Fruit fly (Drosophila melanogaster) whole organism, prepupa: ENCODE data around the gene sif.

Source experiments
- CG10631 ChIP-seq: fragments of 200-800 bp; sonication (Bioruptor generic); optimal IDR thresholded peaks from 2 replicates; lab custom pipeline; 2016; ENCODE audit warnings: missing biosample characterization, missing genetic modification characterization
- CG10669 ChIP-seq: fragments of 200-800 bp; sonication (Bioruptor generic); optimal IDR thresholded peaks from 3 replicates; lab custom pipeline; 2018; ENCODE audit warnings: missing biosample characterization, mild to moderate bottlenecking, missing genetic modification characterization, moderate library complexity
- CG11294 ChIP-seq: fragments of 200-800 bp; sonication (Bioruptor generic); IDR thresholded peaks from 2 replicates; pipeline ENCODE4 v1.3.6; 2022; ENCODE audit warnings: missing biosample characterization, missing genetic modification characterization
- CG15336 ChIP-seq: fragments of 200-800 bp; sonication (Bioruptor generic); IDR thresholded peaks from 2 replicates; pipeline ENCODE4 v1.3.6; 2022; ENCODE audit warnings: missing biosample characterization, missing genetic modification characterization
- CG3032 ChIP-seq: fragments of 200-800 bp; optimal IDR thresholded peaks from 2 replicates; lab custom pipeline; 2019; ENCODE audit warnings: missing biosample characterization, mild to moderate bottlenecking, missing genetic modification characterization, moderate library complexity
- CG31627 ChIP-seq: fragments of 200-800 bp; sonication (Bioruptor generic); optimal IDR thresholded peaks from 3 replicates; lab custom pipeline; 2016; ENCODE audit warnings: missing biosample characterization, missing genetic modification characterization
- CG32006 ChIP-seq: fragments of 200-800 bp; sonication (Bioruptor generic); optimal IDR thresholded peaks from 3 replicates; lab custom pipeline; 2017; ENCODE audit warnings: missing biosample characterization, mild to moderate bottlenecking, missing genetic modification characterization
- CG3919 ChIP-seq: fragments of 200-800 bp; sonication (Bioruptor generic); optimal IDR thresholded peaks from 3 replicates; lab custom pipeline; 2016; ENCODE audit warnings: missing biosample characterization, missing genetic modification characterization
- CG4318 ChIP-seq: fragments of 200-800 bp; sonication (Bioruptor generic); optimal IDR thresholded peaks from 3 replicates; lab custom pipeline; 2017; ENCODE audit warnings: missing biosample characterization, mild to moderate bottlenecking, missing genetic modification characterization
- CG6163 ChIP-seq: fragments of 200-800 bp; sonication (Bioruptor generic); IDR thresholded peaks from 3 replicates; pipeline ENCODE4 v1.3.6; 2022; ENCODE audit warnings: missing biosample characterization, missing genetic modification characterization
- CG6276 ChIP-seq: fragments of 200-800 bp; sonication (Bioruptor generic); optimal IDR thresholded peaks from 2 replicates; lab custom pipeline; 2017; ENCODE audit warnings: missing biosample characterization, mild to moderate bottlenecking, missing genetic modification characterization
- CG6792 ChIP-seq: fragments of 200-800 bp; sonication (Bioruptor generic); optimal IDR thresholded peaks from 3 replicates; lab custom pipeline; 2016; ENCODE audit warnings: missing biosample characterization, missing genetic modification characterization
- CG6808 ChIP-seq: fragments of 200-800 bp; sonication (Bioruptor generic); optimal IDR thresholded peaks from 3 replicates; lab custom pipeline; 2017; ENCODE audit warnings: missing biosample characterization, missing genetic modification characterization, mild to moderate bottlenecking, moderate library complexity, missing genetic modification reagents
- CG6854 ChIP-seq: fragments of 200-800 bp; sonication (Bioruptor generic); optimal IDR thresholded peaks from 2 replicates; lab custom pipeline; 2017; ENCODE audit warnings: missing biosample characterization, mild to moderate bottlenecking, missing genetic modification characterization
- CG7368 ChIP-seq: fragments of 200-800 bp; sonication (Bioruptor generic); optimal IDR thresholded peaks from 3 replicates; lab custom pipeline; 2016; ENCODE audit warnings: missing biosample characterization, missing genetic modification characterization
- CG8119 ChIP-seq: fragments of 200-800 bp; sonication (Bioruptor generic); IDR thresholded peaks from 3 replicates; pipeline ENCODE4 v1.3.6; 2022; ENCODE audit warnings: missing biosample characterization, missing genetic modification characterization
- CG8319 ChIP-seq: fragments of 200-800 bp; sonication (Bioruptor generic); optimal IDR thresholded peaks from 3 replicates; lab custom pipeline; 2016; ENCODE audit warnings: missing biosample characterization, missing genetic modification characterization
- CG9139 ChIP-seq: fragments of 200-800 bp; sonication (Bioruptor generic); optimal IDR thresholded peaks from 3 replicates; lab custom pipeline; 2017; ENCODE audit warnings: missing biosample characterization, mild to moderate bottlenecking, missing genetic modification characterization
- Eip75B ChIP-seq: fragments of 200-800 bp; sonication (Bioruptor generic); optimal IDR thresholded peaks from 3 replicates; lab custom pipeline; 2016; ENCODE audit warnings: missing biosample characterization, missing genetic modification characterization
- Eip78C ChIP-seq: fragments of 200-800 bp; sonication (Bioruptor generic); peaks from one replicate; lab custom pipeline; 2016; ENCODE audit warnings: missing biosample characterization, missing genetic modification characterization
- Ets21C ChIP-seq: fragments of 200-800 bp; sonication (Bioruptor generic); optimal IDR thresholded peaks from 3 replicates; lab custom pipeline; 2016; ENCODE audit warnings: missing biosample characterization, missing genetic modification characterization
- Ets96B ChIP-seq: fragments of 200-800 bp; optimal IDR thresholded peaks from 2 replicates; lab custom pipeline; 2019; ENCODE audit warnings: missing biosample characterization, mild to moderate bottlenecking, missing genetic modification characterization, moderate library complexity
- Gug ChIP-seq: fragments of 200-800 bp; sonication (Bioruptor generic); IDR thresholded peaks from 2 replicates; pipeline ENCODE4 v1.3.6; 2022; ENCODE audit warnings: missing biosample characterization, missing genetic modification characterization
- Hr38 ChIP-seq: sonication (Bioruptor generic); optimal IDR thresholded peaks from 2 replicates; lab custom pipeline; 2016; ENCODE audit warnings: missing biosample characterization, missing genetic modification characterization
- Hr39 ChIP-seq: fragments of 200-800 bp; sonication (Bioruptor generic); optimal IDR thresholded peaks from 2 replicates; lab custom pipeline; 2016; ENCODE audit warnings: missing biosample characterization, missing genetic modification characterization
- Hr4 ChIP-seq: fragments of 200-800 bp; sonication (Bioruptor generic); optimal IDR thresholded peaks from 3 replicates; lab custom pipeline; 2016; ENCODE audit warnings: missing biosample characterization, missing genetic modification characterization
- Lpt ChIP-seq: fragments of 200-800 bp; sonication (Bioruptor generic); optimal IDR thresholded peaks from 3 replicates; lab custom pipeline; 2016; ENCODE audit warnings: missing biosample characterization, missing genetic modification characterization
- Met ChIP-seq: fragments of 200-800 bp; sonication (Bioruptor generic); optimal IDR thresholded peaks from 3 replicates; lab custom pipeline; 2016; ENCODE audit warnings: missing biosample characterization, missing genetic modification characterization
- OdsH ChIP-seq: fragments of 200-800 bp; sonication (Bioruptor generic); optimal IDR thresholded peaks from 3 replicates; lab custom pipeline; 2016; ENCODE audit warnings: missing biosample characterization, missing genetic modification characterization
- Smox ChIP-seq: fragments of 200-800 bp; sonication (Bioruptor generic); optimal IDR thresholded peaks from 3 replicates; lab custom pipeline; 2016; ENCODE audit warnings: missing biosample characterization, missing genetic modification characterization
- Sox102F ChIP-seq: fragments of 200-800 bp; sonication (Bioruptor generic); optimal IDR thresholded peaks from 2 replicates; lab custom pipeline; 2016; ENCODE audit warnings: missing biosample characterization, mild to moderate bottlenecking, missing genetic modification characterization
- Sox14 ChIP-seq: fragments of 200-800 bp; sonication (Bioruptor generic); optimal IDR thresholded peaks from 3 replicates; lab custom pipeline; 2016; ENCODE audit warnings: missing biosample characterization, missing genetic modification characterization
- Sox15 ChIP-seq: fragments of 200-800 bp; sonication (Bioruptor generic); optimal IDR thresholded peaks from 3 replicates; lab custom pipeline; 2016; ENCODE audit warnings: missing biosample characterization, missing genetic modification characterization
- achi ChIP-seq: fragments of 200-800 bp; sonication (Bioruptor generic); optimal IDR thresholded peaks from 3 replicates; lab custom pipeline; 2016; ENCODE audit warnings: missing biosample characterization, missing genetic modification characterization
- acj6 ChIP-seq: fragments of 200-800 bp; sonication (Bioruptor generic); optimal IDR thresholded peaks from 3 replicates; lab custom pipeline; 2016; ENCODE audit warnings: missing biosample characterization, missing genetic modification characterization
- dac ChIP-seq: fragments of 200-800 bp; sonication (Bioruptor generic); optimal IDR thresholded peaks from 2 replicates; lab custom pipeline; 2017; ENCODE audit warnings: missing biosample characterization, mild to moderate bottlenecking, missing genetic modification characterization
- dsx ChIP-seq: fragments of 200-800 bp; optimal IDR thresholded peaks from 3 replicates; lab custom pipeline; 2019; ENCODE audit warnings: missing biosample characterization, mild to moderate bottlenecking, missing genetic modification characterization, moderate library complexity; ENCODE audit not compliant: poor library complexity, severe bottlenecking
- esn ChIP-seq: fragments of 200-800 bp; sonication (Bioruptor generic); optimal IDR thresholded peaks from 2 replicates; lab custom pipeline; 2016; ENCODE audit warnings: missing biosample characterization, mild to moderate bottlenecking, missing genetic modification characterization, moderate library complexity
- fd59A ChIP-seq: fragments of 200-800 bp; sonication (Bioruptor generic); optimal IDR thresholded peaks from 2 replicates; lab custom pipeline; 2017; ENCODE audit warnings: missing biosample characterization, mild to moderate bottlenecking, missing genetic modification characterization, missing genetic modification reagents
- fd85E ChIP-seq: fragments of 200-800 bp; sonication (Bioruptor generic); optimal IDR thresholded peaks from 3 replicates; lab custom pipeline; 2016; ENCODE audit warnings: missing biosample characterization, missing genetic modification characterization
- fkh ChIP-seq: fragments of 200-800 bp; sonication (Bioruptor generic); optimal IDR thresholded peaks from 3 replicates; lab custom pipeline; 2017; ENCODE audit warnings: missing biosample characterization, mild to moderate bottlenecking, missing genetic modification characterization, moderate library complexity
- lz ChIP-seq: fragments of 200-800 bp; sonication (Bioruptor generic); optimal IDR thresholded peaks from 3 replicates; lab custom pipeline; 2016; ENCODE audit warnings: missing biosample characterization, missing genetic modification characterization
- net ChIP-seq: fragments of 200-800 bp; sonication (Bioruptor generic); optimal IDR thresholded peaks from 3 replicates; lab custom pipeline; 2016; ENCODE audit warnings: missing biosample characterization, missing genetic modification characterization
- salr ChIP-seq, 2 experiments: fragments of 200-800 bp; sonication (Bioruptor generic); optimal IDR thresholded peaks; 3 replicates each; lab custom pipeline; 2016 to 2018; ENCODE audit warnings: missing biosample characterization in 2 of 2, missing genetic modification characterization in 2 of 2, mild to moderate bottlenecking in 1 of 2
- spab ChIP-seq: fragments of 200-800 bp; sonication (Bioruptor generic); optimal IDR thresholded peaks from 2 replicates; lab custom pipeline; 2017; ENCODE audit warnings: missing biosample characterization, mild to moderate bottlenecking, missing genetic modification characterization, missing genetic modification reagents
- svp ChIP-seq: fragments of 200-800 bp; sonication (Bioruptor generic); peaks from one replicate; lab custom pipeline; 2016; ENCODE audit warnings: missing biosample characterization, missing genetic modification characterization
- vri ChIP-seq: fragments of 200-800 bp; sonication (Bioruptor generic); optimal IDR thresholded peaks from 3 replicates; lab custom pipeline; 2016; ENCODE audit warnings: missing biosample characterization, mild to moderate bottlenecking, missing genetic modification characterization

Gene sif

dm6 chr3L:5634188-5634894 is 23.4 kb upstream of the sif start (continued):
- TF ChIP-seq CG10669 (no peak), CG10631 (GFP tag; lab: Kevin White, UChicago) (no peak), achi (GFP tag; lab: Kevin White, UChicago) (peak; percentile 56), Smox (GFP tag; lab: Kevin White, UChicago) (no peak), dac (GFP tag; lab: Kevin White, UChicago) (no peak), fd59A (GFP tag; lab: Kevin White, UChicago) (no peak), Sox102F (GFP tag; lab: Kevin White, UChicago) (no peak), Ets21C (no peak), CG6854 (GFP tag; lab: Kevin White, UChicago) (peak; percentile 51), Lpt (GFP tag; lab: Kevin White, UChicago) (peak; percentile 15), Hr39 (GFP tag; lab: Kevin White, UChicago) (no peak), Hr4 (GFP tag; lab: Kevin White, UChicago) (no peak), CG9139 (GFP tag; lab: Kevin White, UChicago) (no peak), CG31627 (no peak), Eip75B (GFP tag; lab: Kevin White, UChicago) (no peak), vri (GFP tag; lab: Kevin White, UChicago) (peak; percentile 19), lz (no peak), CG15336 (GFP tag; lab: Robert Waterston, UW) (no peak), Eip78C (GFP tag; lab: Kevin White, UChicago) (peak; percentile 56)

- TF ChIP-seq CG6276 (no peak), Ets96B (peak; percentile 53), esn (GFP tag; lab: Kevin White, UChicago) (peak; percentile 18), CG4318 (peak; percentile 6), achi (GFP tag; lab: Kevin White, UChicago) (peak; percentile 27), CG8319 (GFP tag; lab: Kevin White, UChicago) (no peak), Hr39 (GFP tag; lab: Kevin White, UChicago) (peak; percentile 18), CG3919 (peak; percentile 55), Hr38 (GFP tag; lab: Kevin White, UChicago) (no peak), acj6 (peak; percentile 36), fd85E (GFP tag; lab: Kevin White, UChicago) (no peak), Gug (GFP tag; lab: Robert Waterston, UW) (no peak), CG10631 (GFP tag; lab: Kevin White, UChicago) (peak; percentile 64), Sox15 (GFP tag; lab: Kevin White, UChicago) (peak; percentile 21), OdsH (GFP tag; lab: Kevin White, UChicago) (peak; percentile 52), CG7368 (GFP tag; lab: Kevin White, UChicago) (no peak), salr (GFP tag; optimal IDR thresholded peaks at IDR 0.05; lab: Kevin White, UChicago) (peak in 1 of 2 experiments; percentile 13), CG6808 (peak; percentile 33), Sox14 (GFP tag; lab: Kevin White, UChicago) (peak; percentile 50), Met (GFP tag; lab: Kevin White, UChicago) (peak; percentile 4), CG8119 (peak; percentile 52; the same call in 2 of the 3 replicates), Hr4 (GFP tag; lab: Kevin White, UChicago) (peak; percentile 54), dsx (GFP tag; lab: Kevin White, UChicago) (peak; percentile 9), CG11294 (no peak), CG6792 (GFP tag; lab: Kevin White, UChicago) (peak; percentile 36), CG6163 (GFP tag; lab: Robert Waterston, UW) (peak; percentile 44; the same call in 2 of the 3 replicates), CG3032 (peak; percentile 39), svp (GFP tag; lab: Kevin White, UChicago) (peak; percentile 50), fd59A (GFP tag; lab: Kevin White, UChicago) (peak; percentile 12), CG32006 (GFP tag; lab: Kevin White, UChicago) (peak; percentile 55), spab (GFP tag; lab: Kevin White, UChicago) (peak; percentile 31), fkh (GFP tag; lab: Kevin White, UChicago) (no peak), dac (GFP tag; lab: Kevin White, UChicago) (peak; percentile 21), lz (peak; percentile 19), CG6854 (GFP tag; lab: Kevin White, UChicago) (no peak), net (peak; percentile 41)
Observed at dm6 chr3L:5635237-5636025, 22.3 kb upstream of the sif start.
